Worm (Caenorhabditis elegans) whole organism, late embryonic: ENCODE data around the gene clc-32.

Experiments
- F13H6.1 ChIP-seq: sonication (generic microtip); optimal IDR thresholded peaks from 2 replicates; lab custom pipeline; 2016; ENCODE audit warnings: missing genetic modification characterization, missing compliant biosample characterization
- K02D7.2 ChIP-seq: sonication (generic microtip); optimal IDR thresholded peaks from 2 replicates; lab custom pipeline; 2017; ENCODE audit warnings: mild to moderate bottlenecking, missing genetic modification characterization, missing compliant biosample characterization
- ahr-1 ChIP-seq: sonication (generic microtip); optimal IDR thresholded peaks from 2 replicates; lab custom pipeline; 2016; ENCODE audit warnings: missing genetic modification characterization, missing compliant biosample characterization
- ceh-19 ChIP-seq: fragments of 200-800 bp; sonication (Bioruptor generic); optimal IDR thresholded peaks from 2 replicates; lab custom pipeline; 2018; ENCODE audit warnings: mild to moderate bottlenecking, missing genetic modification characterization, missing compliant biosample characterization
- ceh-2 ChIP-seq: sonication (generic microtip); optimal IDR thresholded peaks from 2 replicates; lab custom pipeline; 2016; ENCODE audit warnings: missing genotype, missing genetic modification characterization, missing compliant biosample characterization
- ceh-30 ChIP-seq: fragments of 150-350 bp; optimal IDR thresholded peaks from 2 replicates; lab custom pipeline; 2014; ENCODE audit warnings: missing biosample characterization, missing genetic modification characterization
- ceh-31 ChIP-seq: sonication (generic microtip); optimal IDR thresholded peaks from 2 replicates; lab custom pipeline; 2016; ENCODE audit warnings: missing genetic modification characterization, missing compliant biosample characterization
- ceh-34 ChIP-seq: sonication (generic microtip); optimal IDR thresholded peaks from 2 replicates; lab custom pipeline; 2016; ENCODE audit warnings: mild to moderate bottlenecking, missing genetic modification characterization, missing compliant biosample characterization
- ceh-9 ChIP-seq: sonication (generic microtip); optimal IDR thresholded peaks from 2 replicates; lab custom pipeline; 2016; ENCODE audit warnings: mild to moderate bottlenecking, missing genetic modification characterization, inconsistent platforms, missing compliant biosample characterization
- che-1 ChIP-seq: sonication (generic microtip); optimal IDR thresholded peaks from 2 replicates; lab custom pipeline; 2016; ENCODE audit warnings: mild to moderate bottlenecking, missing genetic modification characterization, missing compliant biosample characterization
- dmd-4 ChIP-seq: sonication (generic microtip); optimal IDR thresholded peaks from 2 replicates; lab custom pipeline; 2016; ENCODE audit warnings: borderline replicate concordance, missing genetic modification characterization, missing compliant biosample characterization
- elt-2 ChIP-seq: sonication (generic microtip); optimal IDR thresholded peaks from 2 replicates; lab custom pipeline; 2016; ENCODE audit warnings: missing genetic modification reagents, missing genetic modification characterization, missing compliant biosample characterization
- elt-4 ChIP-seq: sonication (generic microtip); optimal IDR thresholded peaks from 2 replicates; lab custom pipeline; 2016; ENCODE audit warnings: missing genetic modification characterization, missing compliant biosample characterization
- fax-1 ChIP-seq: sonication (generic microtip); optimal IDR thresholded peaks from 2 replicates; lab custom pipeline; 2016; ENCODE audit warnings: missing genotype, missing genetic modification characterization, missing compliant biosample characterization
- fkh-10 ChIP-seq: fragments of 150-350 bp; optimal IDR thresholded peaks from 2 replicates; lab custom pipeline; 2014; ENCODE audit warnings: missing biosample characterization, missing genetic modification reagents, missing genetic modification characterization
- gmeb-2 ChIP-seq: sonication (generic microtip); optimal IDR thresholded peaks from 2 replicates; lab custom pipeline; 2016; ENCODE audit warnings: missing genetic modification characterization, inconsistent platforms, missing compliant biosample characterization
- hlh-8 ChIP-seq: sonication (generic microtip); optimal IDR thresholded peaks from 2 replicates; lab custom pipeline; 2016; ENCODE audit warnings: missing genotype, missing genetic modification characterization, missing compliant biosample characterization
- lin-11 ChIP-seq: fragments of 200-800 bp; sonication (Bioruptor generic); optimal IDR thresholded peaks from 2 replicates; lab custom pipeline; 2018; ENCODE audit warnings: mild to moderate bottlenecking, missing genetic modification characterization, missing compliant biosample characterization
- madf-2 ChIP-seq: sonication (generic microtip); optimal IDR thresholded peaks from 2 replicates; lab custom pipeline; 2017; ENCODE audit warnings: missing genetic modification characterization, missing compliant biosample characterization
- npax-4 ChIP-seq: sonication (generic microtip); optimal IDR thresholded peaks from 2 replicates; lab custom pipeline; 2016; ENCODE audit warnings: missing genetic modification characterization, missing compliant biosample characterization
- pag-3 ChIP-seq: sonication (generic microtip); optimal IDR thresholded peaks from 2 replicates; lab custom pipeline; 2016; ENCODE audit warnings: missing compliant biosample characterization, missing genetic modification characterization, borderline replicate concordance
- pat-9 ChIP-seq: fragments of 200-800 bp; sonication (Bioruptor generic); optimal IDR thresholded peaks from 2 replicates; lab custom pipeline; 2018; ENCODE audit warnings: mild to moderate bottlenecking, missing genetic modification characterization, moderate library complexity, missing compliant biosample characterization
- pax-1 ChIP-seq: fragments of 150-350 bp; optimal IDR thresholded peaks from 2 replicates; lab custom pipeline; 2014; ENCODE audit warnings: missing biosample characterization, missing genetic modification characterization
- pha-2 ChIP-seq: sonication (generic microtip); optimal IDR thresholded peaks from 2 replicates; lab custom pipeline; 2017; ENCODE audit warnings: mild to moderate bottlenecking, missing genetic modification characterization, missing compliant biosample characterization
- pha-4 ChIP-seq: fragments of 150-350 bp; optimal IDR thresholded peaks from 2 replicates; lab custom pipeline; 2018; ENCODE audit warnings: missing biosample characterization, missing genetic modification reagents, missing genetic modification characterization
- ref-2 ChIP-seq: sonication (generic microtip); optimal IDR thresholded peaks from 2 replicates; lab custom pipeline; 2016; ENCODE audit warnings: missing genetic modification characterization, missing compliant biosample characterization
- rnt-1 ChIP-seq: sonication (generic microtip); optimal IDR thresholded peaks from 2 replicates; lab custom pipeline; 2016; ENCODE audit warnings: missing genetic modification characterization, missing compliant biosample characterization
- sdc-2 ChIP-seq: sonication (generic microtip); optimal IDR thresholded peaks from 2 replicates; lab custom pipeline; 2016; ENCODE audit warnings: missing genotype, missing genetic modification characterization, missing compliant biosample characterization
- tbx-2 ChIP-seq: sonication (generic microtip); optimal IDR thresholded peaks from 2 replicates; lab custom pipeline; 2016; ENCODE audit warnings: missing genetic modification characterization, missing compliant biosample characterization
- ttx-3 ChIP-seq: sonication (generic microtip); optimal IDR thresholded peaks from 2 replicates; lab custom pipeline; 2016; ENCODE audit warnings: missing genetic modification reagents, missing genetic modification characterization, missing compliant biosample characterization
- unc-3 ChIP-seq, 2 experiments: fragments of 200-800 bp in 1 of 2; sonication (Bioruptor generic) in 1 of 2; sonication (generic microtip) in 1 of 2; conservative IDR thresholded peaks in 1 of 2; optimal IDR thresholded peaks in 1 of 2; 2 replicates each; pipeline versions ENCODE4 v1.3.6 to Lab custom; 2016 to 2022; ENCODE audit warnings: missing compliant biosample characterization in 2 of 2, missing genetic modification characterization in 2 of 2, missing genetic modification reagents in 1 of 2
- unc-42 ChIP-seq: sonication (generic microtip); optimal IDR thresholded peaks from 2 replicates; lab custom pipeline; 2016; ENCODE audit warnings: missing genotype, missing genetic modification characterization, missing compliant biosample characterization
- unc-86 ChIP-seq: sonication (generic microtip); optimal IDR thresholded peaks from 2 replicates; lab custom pipeline; 2016; ENCODE audit warnings: missing genetic modification characterization, missing compliant biosample characterization

Gene clc-32

ce11 chrV:16131249-16131648 is 9.7 kb downstream of the clc-32 start, which contains the start of gene fbxa-142:
Gene fbxa-142 (minus strand): TSS chrV:16131349.
- no peak for TF ChIP-seq ceh-9 (tag; lab: Kevin White, UChicago)
- TF ChIP-seq npax-4 (tag; lab: Kevin White, UChicago), result no peak
- TF ChIP-seq pha-4 (tag; lab: Kevin White, UChicago), result no peak
- TF ChIP-seq ceh-2, result no peak
- TF ChIP-seq pax-1 (tag; lab: Kevin White, UChicago), result no peak
- TF ChIP-seq ahr-1 (tag; lab: Kevin White, UChicago), result no peak
- TF ChIP-seq ceh-19, result no peak
- TF ChIP-seq ceh-31 (tag; lab: Kevin White, UChicago), result no peak
- no peak for TF ChIP-seq rnt-1 (tag; lab: Kevin White, UChicago)
- no peak for TF ChIP-seq sdc-2 (tag; lab: Kevin White, UChicago)
- no peak for TF ChIP-seq lin-11
- TF ChIP-seq madf-2, result no peak
- TF ChIP-seq fax-1, result no peak
- no peak for TF ChIP-seq K02D7.2 (tag; lab: Kevin White, UChicago)
- TF ChIP-seq tbx-2 (tag; lab: Kevin White, UChicago), result no peak

ce11 chrV:16129116-16129515 is 11.9 kb downstream of the clc-32 start:
- no peak for TF ChIP-seq ceh-31 (tag; lab: Kevin White, UChicago)
- no peak for TF ChIP-seq pha-2 (tag; lab: Kevin White, UChicago)
- TF ChIP-seq unc-3 (GFP tag; conservative IDR thresholded peaks at IDR 0.05; lab: Robert Waterston, UW), result no peak
- TF ChIP-seq unc-3 (tag; optimal IDR thresholded peaks at IDR 0.05; lab: Kevin White, UChicago), result no peak
- no peak for TF ChIP-seq F13H6.1 (tag; lab: Kevin White, UChicago)
- TF ChIP-seq che-1 (tag; lab: Kevin White, UChicago), result no peak
- TF ChIP-seq dmd-4 (tag; lab: Kevin White, UChicago), result no peak
- no peak for TF ChIP-seq pha-4 (tag; lab: Kevin White, UChicago)

- TF ChIP-seq hlh-8 (no peak), elt-2 (tag; lab: Kevin White, UChicago) (no peak), unc-86 (tag; lab: Kevin White, UChicago) (no peak), ceh-2 (no peak), fkh-10 (GFP tag; lab: Kevin White, UChicago) (no peak)
Observed at ce11 chrV:16127401-16127800, 13.6 kb downstream of the clc-32 start, which contains the start of gene fbxa-143. Gene fbxa-143 (minus strand): TSS chrV:16127501.

- TF ChIP-seq pag-3 (tag; lab: Kevin White, UChicago) (no peak), gmeb-2 (tag; lab: Kevin White, UChicago) (no peak), ceh-34 (tag; lab: Kevin White, UChicago) (no peak), dmd-4 (tag; lab: Kevin White, UChicago) (no peak), unc-3 (GFP tag; conservative IDR thresholded peaks at IDR 0.05; lab: Robert Waterston, UW) (no peak), unc-3 (tag; optimal IDR thresholded peaks at IDR 0.05; lab: Kevin White, UChicago) (no peak)
Observed at ce11 chrV:16124739-16125138, 16.2 kb downstream of the clc-32 start, which contains the start of gene nhr-111. Gene nhr-111 (minus strand): TSS chrV:16124839.

- TF ChIP-seq ttx-3 (tag; lab: Kevin White, UChicago), result no peak
- no peak for TF ChIP-seq sdc-2 (tag; lab: Kevin White, UChicago)
- TF ChIP-seq ceh-30 (tag; lab: Kevin White, UChicago), result no peak
- TF ChIP-seq tbx-2 (tag; lab: Kevin White, UChicago), result no peak
- TF ChIP-seq pat-9 (tag; lab: Kevin White, UChicago), result no peak
- no peak for TF ChIP-seq gmeb-2 (tag; lab: Kevin White, UChicago)
- TF ChIP-seq unc-42 (tag; lab: Kevin White, UChicago), result no peak
- TF ChIP-seq elt-4 (tag; lab: Kevin White, UChicago), result no peak
- no peak for TF ChIP-seq ref-2 (tag; lab: Kevin White, UChicago)
Observed at ce11 chrV:16121451-16121850, 19.5 kb downstream of the clc-32 start.
